Worm (Caenorhabditis elegans): ENCODE data around the gene ztf-9.

ztf-9 gene

DNA sequence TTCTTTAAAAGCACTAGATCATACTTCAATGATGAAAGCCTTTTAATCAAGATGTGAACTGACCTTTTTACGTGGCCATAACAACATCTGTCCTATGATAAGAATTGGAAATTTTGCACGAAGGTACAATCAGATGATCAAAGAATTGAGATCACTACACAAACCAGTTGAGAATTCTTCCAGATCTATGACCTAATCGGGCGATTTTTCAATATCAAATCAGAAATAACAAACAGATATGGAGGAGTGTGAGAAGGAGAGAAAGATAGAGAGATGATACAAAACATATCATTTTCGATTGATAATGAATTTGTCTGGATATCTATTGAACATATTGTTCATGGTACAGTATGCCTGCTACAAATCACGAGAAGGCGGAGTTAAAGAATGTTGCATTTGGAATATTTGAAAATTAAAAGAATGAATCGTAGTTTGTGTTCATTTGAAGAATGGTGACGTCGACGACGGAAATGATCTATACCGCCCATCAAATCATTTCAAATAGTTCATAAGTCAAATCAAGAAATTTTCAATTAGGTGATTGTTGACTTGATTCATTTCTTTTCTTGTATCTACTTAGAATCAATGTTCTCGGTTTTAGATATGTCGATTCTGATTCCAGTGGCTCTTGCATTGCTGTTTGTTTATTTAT, 37.7 kb downstream of the ztf-9 start, which contains the start of gene cyp-29A4 (continued):
- TF ChIP-seq ztf-11 (tag; optimal IDR thresholded peaks at IDR 0.05): no peak
- no peak for TF ChIP-seq unc-62 (GFP tag; optimal IDR thresholded peaks at IDR 0.05)
- TF ChIP-seq grh-1 (GFP tag; IDR thresholded peaks at IDR 0.05): peak; percentile 68
- TF ChIP-seq lin-13 (GFP tag; optimal IDR thresholded peaks at IDR 0.05): no peak
- TF ChIP-seq dpl-1 (GFP tag; optimal IDR thresholded peaks at IDR 0.05): no peak
- TF ChIP-seq efl-1 (optimal IDR thresholded peaks at IDR 0.05): no peak
- TF ChIP-seq efl-1 (GFP tag; optimal IDR thresholded peaks at IDR 0.05 in 1 of 2): no peak
- TF ChIP-seq hlh-4 (tag; optimal IDR thresholded peaks at IDR 0.05): no peak
- no peak for TF ChIP-seq C04F5.9 (tag; optimal IDR thresholded peaks at IDR 0.05)
- no peak for TF ChIP-seq fkh-8 (tag; optimal IDR thresholded peaks at IDR 0.05)
- TF ChIP-seq nhr-90 (tag; optimal IDR thresholded peaks at IDR 0.05; ENCODE audit: poor library complexity): no peak
- TF ChIP-seq ceh-63 (GFP tag; optimal IDR thresholded peaks at IDR 0.05): no peak
- TF ChIP-seq lsy-2 (tag; optimal IDR thresholded peaks at IDR 0.05): no peak
- no peak for TF ChIP-seq nhr-84 (tag; optimal IDR thresholded peaks at IDR 0.05)
- no peak for TF ChIP-seq mef-2 (tag; optimal IDR thresholded peaks at IDR 0.05)
- no peak for TF ChIP-seq egl-27 (tag; optimal IDR thresholded peaks at IDR 0.05)
- peak; percentile 89 for TF ChIP-seq nhr-85 (tag)
- peak; percentile 31 for TF ChIP-seq snu-23 (GFP tag; optimal IDR thresholded peaks at IDR 0.05)
- no peak for TF ChIP-seq nhr-28 (tag; optimal IDR thresholded peaks at IDR 0.05)
- no peak for TF ChIP-seq swsn-7 (tag; optimal IDR thresholded peaks at IDR 0.05)
- no peak for TF ChIP-seq xbp-1 (tag; optimal IDR thresholded peaks at IDR 0.05)
- no peak for TF ChIP-seq jun-1 (tag; optimal IDR thresholded peaks at IDR 0.05)
- no peak for TF ChIP-seq Y116A8C.19 (tag; optimal IDR thresholded peaks at IDR 0.05; ENCODE audit: borderline replicate concordance)
- peak; percentile 66 for TF ChIP-seq nhr-20 (tag; optimal IDR thresholded peaks at IDR 0.05)
- TF ChIP-seq nhr-76 (tag; optimal IDR thresholded peaks at IDR 0.05): no peak
- TF ChIP-seq ceh-8 (GFP tag; optimal IDR thresholded peaks at IDR 0.05): no peak
- TF ChIP-seq lin-35 (GFP tag; optimal IDR thresholded peaks at IDR 0.05): peak in 1 of 2 experiments; percentile 29
- no peak for TF ChIP-seq aha-1 (tag; optimal IDR thresholded peaks at IDR 0.05)
- TF ChIP-seq nhr-237 (tag; optimal IDR thresholded peaks at IDR 0.05): no peak
- no peak for TF ChIP-seq mep-1 (tag; optimal IDR thresholded peaks at IDR 0.05)
- TF ChIP-seq nhr-11 (tag; optimal IDR thresholded peaks at IDR 0.05): no peak
- TF ChIP-seq sup-37 (GFP tag; optimal IDR thresholded peaks at IDR 0.05): no peak
- no peak for TF ChIP-seq isw-1 (GFP tag; IDR thresholded peaks at IDR 0.05)
- TF ChIP-seq tlp-1 (tag; optimal IDR thresholded peaks at IDR 0.05): no peak
- TF ChIP-seq lin-15B (tag; optimal IDR thresholded peaks at IDR 0.05): no peak
- no peak for TF ChIP-seq zip-4 (GFP tag; optimal IDR thresholded peaks at IDR 0.05)
- TF ChIP-seq F16B12.6 (tag; optimal IDR thresholded peaks at IDR 0.05): no peak
- TF ChIP-seq aly-2 (tag; optimal IDR thresholded peaks at IDR 0.05): no peak
- no peak for TF ChIP-seq elt-2 (tag; optimal IDR thresholded peaks at IDR 0.05)
- no peak for TF ChIP-seq mab-9 (GFP tag; IDR thresholded peaks at IDR 0.05)
- no peak for TF ChIP-seq sptf-1 (tag; optimal IDR thresholded peaks at IDR 0.05)
- no peak for TF ChIP-seq fos-1 (tag; optimal IDR thresholded peaks at IDR 0.05)

DNA sequence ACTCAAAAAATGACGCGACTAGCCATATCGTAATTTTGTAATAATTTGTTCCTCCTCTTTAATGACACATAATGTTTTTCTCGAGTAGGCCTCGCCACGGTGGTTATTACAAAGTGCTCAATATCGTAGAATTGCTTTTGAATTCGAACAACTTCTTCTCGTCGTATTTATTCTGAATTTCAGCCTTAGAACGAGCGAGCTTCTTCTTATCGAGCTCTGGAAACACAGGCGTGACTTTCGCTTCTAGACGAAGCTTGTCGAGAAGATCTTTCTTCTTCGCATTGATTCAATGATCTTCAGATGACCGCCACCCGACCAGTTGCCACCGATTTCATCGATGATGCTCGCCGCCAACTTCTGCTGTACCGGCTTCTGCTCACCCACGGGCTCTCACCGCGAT, 40.7 kb downstream of the ztf-9 start, which contains the start of gene T06E4.21:
Gene T06E4.21, plus strand, starts transcription at position 301 of the 400 bp plus-strand sequence.
- no peak for TF ChIP-seq swsn-7 (tag; optimal IDR thresholded peaks at IDR 0.05)
- TF ChIP-seq hpl-2 (GFP tag; optimal IDR thresholded peaks at IDR 0.05): no peak
- TF ChIP-seq nhr-19 (GFP tag; conservative IDR thresholded peaks at IDR 0.05): no peak
- TF ChIP-seq fkh-10 (GFP tag; optimal IDR thresholded peaks at IDR 0.05): no peak
- no peak for TF ChIP-seq nhr-28 (tag; optimal IDR thresholded peaks at IDR 0.05)
- no peak for TF ChIP-seq nhr-84 (tag; optimal IDR thresholded peaks at IDR 0.05)
- no peak for TF ChIP-seq elt-3 (tag; optimal IDR thresholded peaks at IDR 0.05)
- no peak for TF ChIP-seq isw-1 (GFP tag; IDR thresholded peaks at IDR 0.05)
- TF ChIP-seq lin-14 (GFP tag; optimal IDR thresholded peaks at IDR 0.05): no peak
- TF ChIP-seq nhr-11 (tag; optimal IDR thresholded peaks at IDR 0.05): no peak
- no peak for TF ChIP-seq mep-1 (tag; optimal IDR thresholded peaks at IDR 0.05)

Measured in whole organism, L1 larva.